Worm (Caenorhabditis elegans): ENCODE measurements around the gene lab-2.

The lab-2 gene

DNA sequence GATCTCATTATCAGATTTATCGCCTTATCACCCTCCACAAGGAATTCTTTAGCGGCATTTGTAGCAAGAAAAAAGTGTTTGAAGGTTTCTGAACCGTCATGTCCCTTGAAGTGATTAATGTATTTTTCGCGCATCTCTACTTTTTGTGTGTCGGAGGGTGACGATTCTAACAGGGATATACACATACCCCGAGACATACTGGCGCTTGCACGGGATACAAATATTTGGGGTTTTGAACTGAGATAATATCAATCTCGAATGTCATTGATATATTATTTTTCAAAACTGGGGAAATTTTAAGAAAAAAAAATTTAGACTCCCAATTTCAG lies 23.8 kb downstream of the lab-2 start:
- TF ChIP-seq madf-3 (GFP tag; IDR thresholded peaks at IDR 0.05): no peak
- no peak for TF ChIP-seq F22D6.2 (tag; optimal IDR thresholded peaks at IDR 0.05)
- no peak for TF ChIP-seq ceh-58 (GFP tag; IDR thresholded peaks at IDR 0.05)
- TF ChIP-seq let-607 (tag; optimal IDR thresholded peaks at IDR 0.05): no peak
- TF ChIP-seq zim-3 (tag; optimal IDR thresholded peaks at IDR 0.05): no peak
- no peak for TF ChIP-seq ceh-100 (GFP tag; IDR thresholded peaks at IDR 0.05)
- TF ChIP-seq ceh-79 (tag; optimal IDR thresholded peaks at IDR 0.05): no peak
- no peak for TF ChIP-seq Y67H2A.10 (GFP tag; conservative IDR thresholded peaks at IDR 0.05)
- no peak for TF ChIP-seq Y95B8A.8 (GFP tag; IDR thresholded peaks at IDR 0.05)
- no peak for TF ChIP-seq hmg-20 (GFP tag; IDR thresholded peaks at IDR 0.05)
- TF ChIP-seq mxl-1 (tag; optimal IDR thresholded peaks at IDR 0.05): no peak
- TF ChIP-seq T26A5.8 (tag; optimal IDR thresholded peaks at IDR 0.05): no peak
- TF ChIP-seq K11D2.4 (GFP tag; IDR thresholded peaks at IDR 0.05): no peak
- TF ChIP-seq ZK185.1 (tag; optimal IDR thresholded peaks at IDR 0.05; ENCODE audit: poor library complexity, severe bottlenecking): no peak
- TF ChIP-seq zfh-2 (GFP tag; conservative IDR thresholded peaks at IDR 0.05): no peak
- TF ChIP-seq mes-4 (tag; optimal IDR thresholded peaks at IDR 0.05): no peak
- TF ChIP-seq F52B5.7 (tag; optimal IDR thresholded peaks at IDR 0.05): no peak

DNA sequence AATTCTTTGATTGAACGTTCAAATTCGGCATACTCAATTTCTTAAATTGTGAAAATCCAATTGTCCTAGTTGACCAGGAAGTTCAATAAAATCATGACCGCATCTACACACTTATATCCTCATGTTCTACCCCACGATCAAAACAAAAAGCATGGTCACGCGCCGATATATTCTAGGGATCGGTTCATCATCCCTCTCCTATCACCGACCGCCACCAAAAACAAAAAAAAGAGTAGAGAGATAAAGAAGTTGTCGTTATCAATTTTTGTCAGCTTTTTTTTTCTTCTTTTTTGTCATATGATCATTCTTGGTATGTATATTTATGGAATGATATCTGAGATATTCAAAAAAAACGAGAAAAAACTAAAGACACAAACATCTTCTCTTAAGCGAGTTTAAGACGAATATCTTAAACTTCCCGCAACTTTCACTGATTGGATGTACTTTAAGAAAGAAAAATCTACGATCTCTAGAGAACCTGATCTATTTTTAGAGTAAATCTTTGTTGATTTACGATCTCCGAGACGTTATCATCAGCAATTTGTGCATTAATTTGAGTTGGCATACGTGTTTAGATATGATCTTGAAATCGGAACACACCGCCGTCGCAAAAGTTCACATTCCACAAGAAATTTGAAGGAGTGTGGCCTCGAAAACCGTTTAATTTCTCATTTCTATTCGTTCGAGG lies 24.3 kb downstream of the lab-2 start:
- TF ChIP-seq mcd-1 (GFP tag; IDR thresholded peaks at IDR 0.05): no peak
- no peak for TF ChIP-seq egrh-3 (GFP tag; IDR thresholded peaks at IDR 0.05)
- TF ChIP-seq ztf-6 (GFP tag; IDR thresholded peaks at IDR 0.05): no peak
- no peak for TF ChIP-seq ztf-25 (GFP tag; IDR thresholded peaks at IDR 0.05)
- peak; percentile 74 for TF ChIP-seq ztf-26 (tag; optimal IDR thresholded peaks at IDR 0.05)
- no peak for TF ChIP-seq nhr-179 (tag; optimal IDR thresholded peaks at IDR 0.05)
- no peak for TF ChIP-seq cebp-2 (GFP tag; IDR thresholded peaks at IDR 0.05)
- TF ChIP-seq dox-1 (GFP tag; IDR thresholded peaks at IDR 0.05): no peak
- TF ChIP-seq Y67H2A.10 (GFP tag; conservative IDR thresholded peaks at IDR 0.05): no peak
- no peak for TF ChIP-seq lir-1 (GFP tag; conservative IDR thresholded peaks at IDR 0.05)
- TF ChIP-seq ztf-18 (tag; optimal IDR thresholded peaks at IDR 0.05): no peak
- TF ChIP-seq ZK185.1 (tag; optimal IDR thresholded peaks at IDR 0.05; ENCODE audit: poor library complexity, severe bottlenecking): no peak
- TF ChIP-seq ztf-22 (GFP tag; optimal IDR thresholded peaks at IDR 0.05): no peak
- TF ChIP-seq C06A6.2 (GFP tag; conservative IDR thresholded peaks at IDR 0.05): no peak
- no peak for TF ChIP-seq Y95B8A.8 (GFP tag; IDR thresholded peaks at IDR 0.05)
- TF ChIP-seq pbrm-1 (GFP tag; IDR thresholded peaks at IDR 0.05): no peak
- TF ChIP-seq lin-40 (tag; optimal IDR thresholded peaks at IDR 0.05): peak; percentile 14
- no peak for TF ChIP-seq snpc-3.4 (tag; optimal IDR thresholded peaks at IDR 0.05)
- no peak for TF ChIP-seq sptf-2 (GFP tag; optimal IDR thresholded peaks at IDR 0.05)
- TF ChIP-seq madf-6 (GFP tag; IDR thresholded peaks at IDR 0.05): no peak
- TF ChIP-seq F55B11.4 (tag; optimal IDR thresholded peaks at IDR 0.05; ENCODE audit: borderline replicate concordance, insufficient read depth): no peak
- TF ChIP-seq K11D2.4 (GFP tag; IDR thresholded peaks at IDR 0.05): peak; percentile 47; the same call in 1 of the 2 replicates
- TF ChIP-seq mes-4 (tag; optimal IDR thresholded peaks at IDR 0.05): no peak

DNA sequence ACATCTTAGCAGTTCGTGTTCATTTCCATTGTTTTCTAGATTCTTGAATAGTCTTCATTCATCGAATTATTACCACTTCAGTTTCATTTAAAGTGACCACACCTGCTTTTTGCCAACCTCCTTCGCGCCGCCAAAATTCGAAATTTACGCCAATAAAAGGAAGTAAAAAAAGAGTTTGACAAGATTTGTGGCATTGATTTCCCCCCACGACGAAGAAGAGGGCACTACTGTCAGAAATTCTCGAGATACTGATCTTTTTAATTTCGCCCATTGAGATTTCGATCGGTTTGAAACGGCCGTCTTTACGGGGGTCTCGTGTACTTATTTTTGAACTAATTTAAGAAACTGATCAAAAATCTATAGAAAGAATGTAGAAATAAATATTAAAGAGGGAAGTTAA lies 27.7 kb downstream of the lab-2 start:
- no peak for TF ChIP-seq nfyb-1 (GFP tag; IDR thresholded peaks at IDR 0.05)
- no peak for TF ChIP-seq ceh-58 (GFP tag; IDR thresholded peaks at IDR 0.05)
- TF ChIP-seq F49E8.2 (tag; optimal IDR thresholded peaks at IDR 0.05; ENCODE audit: insufficient read depth): no peak
- no peak for TF ChIP-seq bed-2 (GFP tag; IDR thresholded peaks at IDR 0.05)
- TF ChIP-seq attf-5 (GFP tag; optimal IDR thresholded peaks at IDR 0.05): no peak
- TF ChIP-seq die-1 (tag; optimal IDR thresholded peaks at IDR 0.05): no peak
